Fruit fly (Drosophila melanogaster) whole organism, embryonic: Measurements from ENCODE around the gene CG16736.

Source experiments
- B-H2 ChIP-seq: fragments of 200-800 bp; sonication (Bioruptor generic); optimal IDR thresholded peaks from 2 replicates; lab custom pipeline; 2018; ENCODE audit warnings: missing biosample characterization, mild to moderate bottlenecking, missing genetic modification characterization
- CG10274 ChIP-seq: fragments of 200-800 bp; sonication (Bioruptor generic); optimal IDR thresholded peaks from 3 replicates; lab custom pipeline; 2017; ENCODE audit warnings: missing biosample characterization, mild to moderate bottlenecking, missing genetic modification characterization
- CG12744 ChIP-seq: fragments of 200-800 bp; sonication (Bioruptor generic); optimal IDR thresholded peaks from 2 replicates; lab custom pipeline; 2016; ENCODE audit warnings: missing biosample characterization, missing genetic modification characterization
- CG17612 ChIP-seq: fragments of 200-800 bp; sonication (Bioruptor generic); IDR thresholded peaks from 2 replicates; pipeline ENCODE4 v1.3.6; 2022; ENCODE audit warnings: missing biosample characterization, missing genetic modification characterization
- CG17802 ChIP-seq: fragments of 200-800 bp; sonication (Bioruptor generic); optimal IDR thresholded peaks from 2 replicates; lab custom pipeline; 2018; ENCODE audit warnings: missing biosample characterization, mild to moderate bottlenecking, missing genetic modification characterization, moderate library complexity
- CG32532 ChIP-seq: fragments of 200-800 bp; sonication (Bioruptor generic); IDR thresholded peaks from 2 replicates; pipeline ENCODE4 v1.3.6; 2022; ENCODE audit warnings: missing biosample characterization, missing genetic modification characterization
- CG3281 ChIP-seq: fragments of 200-800 bp; sonication (Bioruptor generic); optimal IDR thresholded peaks from 3 replicates; lab custom pipeline; 2017; ENCODE audit warnings: missing biosample characterization, mild to moderate bottlenecking, missing genetic modification characterization
- CG33557 ChIP-seq: fragments of 200-800 bp; sonication (Bioruptor generic); optimal IDR thresholded peaks from 2 replicates; lab custom pipeline; 2019; ENCODE audit warnings: missing biosample characterization, mild to moderate bottlenecking, missing genetic modification characterization, moderate library complexity
- CG4730 ChIP-seq: fragments of 200-800 bp; sonication (Bioruptor generic); IDR thresholded peaks from 2 replicates; pipeline ENCODE4 v1.3.6; 2022; ENCODE audit warnings: missing biosample characterization, missing genetic modification characterization
- CG5953 ChIP-seq: fragments of 200-800 bp; sonication (Bioruptor generic); IDR thresholded peaks from 2 replicates; pipeline ENCODE4 v1.3.6; 2022; ENCODE audit warnings: missing biosample characterization, missing genetic modification characterization
- CG8290 ChIP-seq, 3 experiments: fragments of 200-800 bp; sonication (Bioruptor generic); optimal IDR thresholded peaks; 2 replicates each; lab custom pipeline; 2016 to 2019; ENCODE audit warnings: missing biosample characterization in 3 of 3, missing genetic modification characterization in 3 of 3, mild to moderate bottlenecking in 2 of 3, moderate library complexity in 1 of 3
- CG9817 ChIP-seq: fragments of 200-800 bp; sonication (Bioruptor generic); optimal IDR thresholded peaks from 2 replicates; lab custom pipeline; 2018; ENCODE audit warnings: missing biosample characterization, mild to moderate bottlenecking, missing genetic modification characterization, moderate library complexity
- Camta ChIP-seq: fragments of 200-800 bp; sonication (Bioruptor generic); optimal IDR thresholded peaks from 2 replicates; lab custom pipeline; 2016; ENCODE audit warnings: missing biosample characterization, missing genetic modification characterization
- Dll ChIP-seq: fragments of 200-800 bp; sonication (Bioruptor generic); IDR thresholded peaks from 4 replicates; pipeline ENCODE4 v1.3.6; 2022; ENCODE audit warnings: missing biosample characterization, missing genetic modification characterization; ENCODE audit not compliant: partially characterized antibody
- Doc3 ChIP-seq: fragments of 200-800 bp; sonication (Bioruptor generic); IDR thresholded peaks from 3 replicates; pipeline ENCODE4 v1.3.6; 2022; ENCODE audit warnings: missing biosample characterization, missing genetic modification characterization; ENCODE audit not compliant: partially characterized antibody
- E2f1 ChIP-seq: fragments of 200-800 bp; sonication (Bioruptor generic); IDR thresholded peaks from 2 replicates; pipeline ENCODE4 v1.3.6; 2022; ENCODE audit warnings: missing biosample characterization, missing genetic modification characterization
- E2f2 ChIP-seq: fragments of 200-800 bp; sonication (Bioruptor generic); IDR thresholded peaks from 2 replicates; pipeline ENCODE4 v1.3.6; 2022; ENCODE audit warnings: missing biosample characterization, missing genetic modification characterization
- Eip74EF ChIP-seq, 2 experiments: fragments of 200-800 bp in 1 of 2; fragments of >200 bp in 1 of 2; sonication (Bioruptor generic) in 1 of 2; optimal IDR thresholded peaks; 2 replicates each; lab custom pipeline; 2017 to 2019; ENCODE audit warnings: missing biosample characterization in 2 of 2, missing genetic modification characterization in 2 of 2, mild to moderate bottlenecking in 1 of 2, moderate library complexity in 1 of 2
- Lpt ChIP-seq: fragments of >200 bp; optimal IDR thresholded peaks from 2 replicates; lab custom pipeline; 2018; ENCODE audit warnings: missing biosample characterization, missing genetic modification characterization
- Scr ChIP-seq: fragments of 200-800 bp; sonication (Bioruptor generic); IDR thresholded peaks from 2 replicates; pipeline ENCODE4 v1.3.6; 2022; ENCODE audit warnings: missing biosample characterization, missing genetic modification characterization; ENCODE audit not compliant: partially characterized antibody
- Side ChIP-seq: fragments of 200-800 bp; sonication (Bioruptor generic); optimal IDR thresholded peaks from 2 replicates; lab custom pipeline; 2016; ENCODE audit warnings: missing biosample characterization, missing genetic modification characterization
- Trl ChIP-seq, 3 experiments: fragments of >200 bp in 2 of 3; fragments of 200-800 bp in 1 of 3; sonication (Bioruptor generic) in 1 of 3; optimal IDR thresholded peaks; 2 replicates in 1 of 3; 3 replicates in 2 of 3; lab custom pipeline; 2016 to 2017; ENCODE audit warnings: missing biosample characterization in 1 of 3, missing genetic modification characterization in 1 of 3
- Xbp1 ChIP-seq: fragments of 200-800 bp; sonication (Bioruptor generic); optimal IDR thresholded peaks from 3 replicates; lab custom pipeline; 2016; ENCODE audit warnings: missing biosample characterization, mild to moderate bottlenecking, missing genetic modification characterization
- ab ChIP-seq: fragments of 200-800 bp; sonication (Bioruptor generic); optimal IDR thresholded peaks from 2 replicates; lab custom pipeline; 2016; ENCODE audit warnings: missing biosample characterization, missing genetic modification characterization
- az2 ChIP-seq: fragments of 200-800 bp; sonication (Bioruptor generic); optimal IDR thresholded peaks from 3 replicates; lab custom pipeline; 2016; ENCODE audit warnings: missing biosample characterization, missing genetic modification characterization
- chm ChIP-seq: fragments of 200-800 bp; sonication (Bioruptor generic); IDR thresholded peaks from 2 replicates; pipeline ENCODE4 v1.3.6; 2022; ENCODE audit warnings: missing biosample characterization, missing genetic modification characterization
- fd96Cb ChIP-seq: fragments of 200-800 bp; sonication (Bioruptor generic); optimal IDR thresholded peaks from 2 replicates; lab custom pipeline; 2018; ENCODE audit warnings: missing biosample characterization, mild to moderate bottlenecking, missing genetic modification characterization, moderate library complexity
- ftz-f1 ChIP-seq: fragments of 200-800 bp; sonication (Bioruptor generic); optimal IDR thresholded peaks from 2 replicates; lab custom pipeline; 2016; ENCODE audit warnings: missing biosample characterization, missing genetic modification characterization
- fu2 ChIP-seq: fragments of 200-800 bp; sonication (Bioruptor generic); optimal IDR thresholded peaks from 2 replicates; lab custom pipeline; 2016; ENCODE audit warnings: missing biosample characterization, missing genetic modification characterization
- grn ChIP-seq: fragments of 200-800 bp; sonication (Bioruptor generic); optimal IDR thresholded peaks from 3 replicates; lab custom pipeline; 2017; ENCODE audit warnings: missing biosample characterization, missing genetic modification characterization
- gsb ChIP-seq: fragments of 200-800 bp; sonication (Bioruptor generic); IDR thresholded peaks from 2 replicates; pipeline ENCODE4 v1.3.6; 2022; ENCODE audit warnings: missing biosample characterization, missing genetic modification characterization
- gt ChIP-seq: fragments of 200-800 bp; sonication (Bioruptor generic); IDR thresholded peaks from 2 replicates; pipeline ENCODE4 v1.3.6; 2022; ENCODE audit warnings: missing biosample characterization, missing genetic modification characterization
- hbn ChIP-seq: fragments of 200-800 bp; sonication (Bioruptor generic); IDR thresholded peaks from 2 replicates; pipeline ENCODE4 v1.3.6; 2022; ENCODE audit warnings: missing biosample characterization, missing genetic modification characterization; ENCODE audit not compliant: partially characterized antibody
- jumu ChIP-seq: fragments of 200-800 bp; sonication (Bioruptor generic); optimal IDR thresholded peaks from 3 replicates; lab custom pipeline; 2016; ENCODE audit warnings: missing biosample characterization, missing genetic modification characterization
- kni ChIP-seq: fragments of 200-800 bp; sonication (Bioruptor generic); optimal IDR thresholded peaks from 3 replicates; lab custom pipeline; 2017; ENCODE audit warnings: mild to moderate bottlenecking, missing biosample characterization, missing genetic modification reagents, missing genetic modification characterization
- mld ChIP-seq: fragments of 200-800 bp; sonication (Bioruptor generic); IDR thresholded peaks from 3 replicates; pipeline ENCODE4 v1.3.6; 2022; ENCODE audit warnings: missing biosample characterization, missing genetic modification characterization; ENCODE audit not compliant: partially characterized antibody
- nerfin-1 ChIP-seq: fragments of 200-800 bp; sonication (Bioruptor generic); optimal IDR thresholded peaks from 3 replicates; lab custom pipeline; 2019; ENCODE audit warnings: missing biosample characterization, mild to moderate bottlenecking, missing genetic modification characterization, moderate library complexity
- pros ChIP-seq: fragments of 200-800 bp; sonication (Bioruptor generic); optimal IDR thresholded peaks from 3 replicates; lab custom pipeline; 2019; ENCODE audit warnings: missing biosample characterization, mild to moderate bottlenecking, missing genetic modification characterization, moderate library complexity
- row ChIP-seq: fragments of 200-800 bp; sonication (Bioruptor generic); IDR thresholded peaks from 3 replicates; pipeline ENCODE4 v1.3.6; 2022; ENCODE audit warnings: missing biosample characterization, missing genetic modification characterization
- scrt ChIP-seq: fragments of 200-800 bp; sonication (Bioruptor generic); optimal IDR thresholded peaks from 2 replicates; lab custom pipeline; 2018; ENCODE audit warnings: missing biosample characterization, mild to moderate bottlenecking, missing genetic modification characterization, moderate library complexity
- sens ChIP-seq: fragments of 200-800 bp; sonication (Bioruptor generic); peaks from one replicate; lab custom pipeline; 2016; ENCODE audit warnings: missing biosample characterization, missing genetic modification characterization
- sens-2 ChIP-seq: fragments of 200-800 bp; sonication (Bioruptor generic); IDR thresholded peaks from 2 replicates; pipeline ENCODE4 v1.3.6; 2022; ENCODE audit warnings: missing biosample characterization, missing genetic modification characterization
- shn ChIP-seq: fragments of 200-800 bp; sonication (Bioruptor generic); optimal IDR thresholded peaks from 3 replicates; lab custom pipeline; 2016; ENCODE audit warnings: missing biosample characterization, missing genetic modification characterization
- sna ChIP-seq: fragments of 200-800 bp; sonication (Bioruptor generic); IDR thresholded peaks from 2 replicates; pipeline ENCODE4 v1.3.6; 2022; ENCODE audit warnings: missing biosample characterization, missing genetic modification characterization; ENCODE audit not compliant: partially characterized antibody
- sr ChIP-seq: fragments of 200-800 bp; sonication (Bioruptor generic); IDR thresholded peaks from 3 replicates; pipeline ENCODE4 v1.3.6; 2022; ENCODE audit warnings: missing biosample characterization, missing genetic modification characterization
- zfh2 ChIP-seq: fragments of 200-800 bp; sonication (Bioruptor generic); optimal IDR thresholded peaks from 2 replicates; lab custom pipeline; 2016; ENCODE audit warnings: missing biosample characterization, missing genetic modification characterization

CG16736 gene

DNA sequence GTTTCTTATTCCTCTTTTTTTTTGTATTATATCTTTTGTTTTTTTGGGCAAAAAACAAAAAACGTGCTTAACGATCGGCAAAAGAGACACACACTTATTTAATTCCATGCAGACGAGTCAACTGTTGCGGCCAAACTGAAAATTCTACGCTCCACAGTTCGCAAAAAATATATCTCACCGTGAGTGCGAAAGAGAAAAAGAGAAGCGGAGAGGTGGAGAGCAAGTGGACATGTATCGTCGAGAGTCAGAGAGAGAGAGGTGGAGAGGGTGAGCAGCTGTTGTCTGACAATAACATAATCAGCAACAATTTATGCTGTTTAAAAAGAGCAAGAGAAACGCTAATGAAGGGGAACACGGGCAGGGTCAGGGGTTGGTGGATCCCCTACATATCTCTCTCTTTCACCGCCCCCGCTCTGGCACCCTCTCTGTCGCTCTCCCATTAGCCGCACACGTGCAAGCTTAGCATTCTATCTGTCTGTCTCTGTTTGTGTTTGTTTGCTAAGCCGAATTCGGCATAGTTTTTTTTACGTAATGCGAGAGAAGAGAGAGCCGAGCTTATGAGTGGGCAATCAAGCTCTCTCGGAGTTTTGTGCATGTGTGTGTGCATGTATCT, 30.7 kb downstream of the CG16736 start (continued):
- TF ChIP-seq B-H2 = no peak
- peak; percentile 41; the same call in 1 of the 3 replicates for TF ChIP-seq Doc3 (GFP tag; lab: Robert Waterston, UW)
- peak; percentile 90 for TF ChIP-seq sr
- 0 out of 2 replicates have a peak, but pooled peaks have one; percentile 28 for TF ChIP-seq sna
- TF ChIP-seq az2 (GFP tag; lab: Kevin White, UChicago) = no peak
- TF ChIP-seq gt = no peak
- peak; percentile 46; the same call in 1 of the 2 replicates for TF ChIP-seq Scr (GFP tag; lab: Robert Waterston, UW)
- TF ChIP-seq CG3281 (GFP tag; lab: Kevin White, UChicago) = no peak
- TF ChIP-seq shn (GFP tag; lab: Kevin White, UChicago) = peak; percentile 19
- TF ChIP-seq CG17802 (tag; lab: Kevin White, UChicago) = no peak
- TF ChIP-seq scrt (GFP tag; lab: Kevin White, UChicago) = peak; percentile 50
- TF ChIP-seq jumu = no peak
- peak; percentile 29; the same call in 1 of the 2 replicates for TF ChIP-seq hbn (GFP tag; lab: Robert Waterston, UW)
- no peak for TF ChIP-seq CG9817 (tag; lab: Kevin White, UChicago)
- TF ChIP-seq sens (GFP tag; lab: Kevin White, UChicago) = peak; percentile 60
- TF ChIP-seq kni (GFP tag; lab: Kevin White, UChicago) = peak; percentile 69
- no peak for TF ChIP-seq fu2
- TF ChIP-seq CG10274 = no peak
- TF ChIP-seq Lpt (GFP tag; lab: Kevin White, UChicago) = no peak
- no peak for TF ChIP-seq row (GFP tag; lab: Robert Waterston, UW)
- TF ChIP-seq zfh2 = no peak
- no peak for TF ChIP-seq CG17612 (GFP tag; lab: Robert Waterston, UW)
- TF ChIP-seq Trl (optimal IDR thresholded peaks at IDR 0.05; lab: Kevin White, UChicago) = peak; percentile 92 to 99
- no peak for TF ChIP-seq Trl (GFP tag; optimal IDR thresholded peaks at IDR 0.05; lab: Kevin White, UChicago)
- peak; percentile 62 for TF ChIP-seq pros (GFP tag; lab: Kevin White, UChicago)
- TF ChIP-seq CG5953 = no peak
- no peak for TF ChIP-seq fd96Cb (tag; lab: Kevin White, UChicago)
- TF ChIP-seq Dll = peak; percentile 50; the same call in 3 of the 4 replicates
- peak; percentile 1 for TF ChIP-seq Side (GFP tag; lab: Kevin White, UChicago)
- peak; percentile 66; the same call in 1 of the 2 replicates for TF ChIP-seq CG32532 (GFP tag; lab: Robert Waterston, UW)
- no peak for TF ChIP-seq grn (GFP tag; lab: Kevin White, UChicago)
- no peak for TF ChIP-seq CG4730 (GFP tag; lab: Robert Waterston, UW)
- no peak for TF ChIP-seq mld (GFP tag; lab: Robert Waterston, UW)
- TF ChIP-seq CG8290 (GFP tag; optimal IDR thresholded peaks at IDR 0.05; lab: Kevin White, UChicago) = no peak
- peak in 1 of 2 experiments; percentile 31 for TF ChIP-seq CG8290 (tag; optimal IDR thresholded peaks at IDR 0.05; lab: Kevin White, UChicago)
- no peak for TF ChIP-seq chm (GFP tag; lab: Robert Waterston, UW)
- no peak for TF ChIP-seq E2f2 (GFP tag; lab: Robert Waterston, UW)
- no peak for TF ChIP-seq gsb (GFP tag; lab: Robert Waterston, UW)
- no peak for TF ChIP-seq CG12744 (GFP tag; lab: Kevin White, UChicago)
- TF ChIP-seq E2f1 (GFP tag; lab: Robert Waterston, UW) = no peak
- TF ChIP-seq Eip74EF (GFP tag; optimal IDR thresholded peaks at IDR 0.05; lab: Kevin White, UChicago) = no peak
- peak; percentile 2 for TF ChIP-seq ab (GFP tag; lab: Kevin White, UChicago)
- peak; percentile 37 for TF ChIP-seq ftz-f1
- no peak for TF ChIP-seq Xbp1 (GFP tag; lab: Kevin White, UChicago)
- no peak for TF ChIP-seq CG33557 (GFP tag; lab: Kevin White, UChicago)
- TF ChIP-seq sens-2 (GFP tag; lab: Robert Waterston, UW) = no peak
- TF ChIP-seq Camta = no peak
- TF ChIP-seq nerfin-1 = no peak
